Fruit fly (Drosophila melanogaster) whole organism, embryonic: Measurements from ENCODE around the gene sra.

Experiments
- CG10147 ChIP-seq: fragments of 200-800 bp; sonication (Bioruptor generic); optimal IDR thresholded peaks from 2 replicates; lab custom pipeline; 2019; ENCODE audit warnings: missing biosample characterization, mild to moderate bottlenecking, missing genetic modification characterization, moderate library complexity
- CG17385 ChIP-seq: fragments of 200-800 bp; sonication (Bioruptor generic); optimal IDR thresholded peaks from 3 replicates; lab custom pipeline; 2018; ENCODE audit warnings: missing biosample characterization, mild to moderate bottlenecking, missing genetic modification characterization
- ERR ChIP-seq: fragments of 200-800 bp; sonication (Bioruptor generic); optimal IDR thresholded peaks from 2 replicates; lab custom pipeline; 2016; ENCODE audit warnings: missing biosample characterization, missing genetic modification characterization
- wek ChIP-seq: fragments of 200-800 bp; sonication (Bioruptor generic); optimal IDR thresholded peaks from 3 replicates; lab custom pipeline; 2018; ENCODE audit warnings: missing biosample characterization, mild to moderate bottlenecking, missing genetic modification characterization, moderate library complexity

DNA sequence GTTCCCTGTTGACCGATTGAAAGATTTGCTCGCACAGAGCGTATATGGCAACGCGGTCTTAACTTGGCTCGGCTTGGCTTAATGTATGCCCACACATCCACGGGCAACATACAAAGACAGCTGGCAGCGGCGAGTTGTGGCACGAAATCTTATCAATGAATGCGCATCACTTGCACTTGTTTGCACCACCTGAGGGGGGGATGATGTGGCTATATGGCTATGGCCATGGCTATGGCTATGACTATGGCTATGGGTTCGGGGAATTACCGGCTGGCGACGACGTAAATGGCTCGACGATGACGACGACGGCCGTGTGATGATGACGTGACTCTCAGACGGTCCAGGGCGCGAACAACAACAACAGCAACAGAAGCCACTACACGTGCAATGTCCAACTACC lies 60.2 kb downstream of the sra start:
- TF ChIP-seq ERR = no peak
- no peak for TF ChIP-seq wek (GFP tag; lab: Kevin White, UChicago)
- no peak for TF ChIP-seq CG17385
- TF ChIP-seq CG10147 (GFP tag; lab: Kevin White, UChicago) = no peak
